Fruit fly (Drosophila melanogaster) whole organism, embryonic: ENCODE results near the gene CG43165.

ENCODE experiments used
- Atf3 ChIP-seq: fragments of 200-800 bp; sonication (Bioruptor generic); optimal IDR thresholded peaks from 3 replicates; lab custom pipeline; 2016; ENCODE audit warnings: missing biosample characterization, missing genetic modification characterization
- C15 ChIP-seq: fragments of 200-800 bp; sonication (Bioruptor generic); IDR thresholded peaks from 3 replicates; pipeline ENCODE4 v1.3.6; 2022; ENCODE audit warnings: missing biosample characterization, missing genetic modification characterization
- CG10147 ChIP-seq: fragments of 200-800 bp; sonication (Bioruptor generic); optimal IDR thresholded peaks from 2 replicates; lab custom pipeline; 2019; ENCODE audit warnings: missing biosample characterization, mild to moderate bottlenecking, missing genetic modification characterization, moderate library complexity
- CG11695 ChIP-seq: fragments of 200-800 bp; sonication (Bioruptor generic); IDR thresholded peaks from 3 replicates; pipeline ENCODE4 v1.3.6; 2022; ENCODE audit warnings: missing biosample characterization, missing genetic modification characterization
- CG12155 ChIP-seq: fragments of 200-800 bp; sonication (Bioruptor generic); optimal IDR thresholded peaks from 3 replicates; lab custom pipeline; 2016; ENCODE audit warnings: missing biosample characterization, missing genetic modification characterization
- CG12744 ChIP-seq: fragments of 200-800 bp; sonication (Bioruptor generic); optimal IDR thresholded peaks from 2 replicates; lab custom pipeline; 2016; ENCODE audit warnings: missing biosample characterization, missing genetic modification characterization
- CG16815 ChIP-seq: fragments of 200-800 bp; sonication (Bioruptor generic); optimal IDR thresholded peaks from 3 replicates; lab custom pipeline; 2017; ENCODE audit warnings: missing biosample characterization, mild to moderate bottlenecking, missing genetic modification characterization
- CG17328 ChIP-seq: fragments of 200-800 bp; sonication (Bioruptor generic); IDR thresholded peaks from 2 replicates; pipeline ENCODE4 v1.3.6; 2022; ENCODE audit warnings: missing biosample characterization, missing genetic modification characterization
- CG2875 ChIP-seq: fragments of 200-800 bp; sonication (Bioruptor generic); optimal IDR thresholded peaks from 2 replicates; lab custom pipeline; 2017; ENCODE audit warnings: missing biosample characterization, mild to moderate bottlenecking, missing genetic modification characterization, missing genetic modification reagents
- CG2889 ChIP-seq: fragments of 200-800 bp; sonication (Bioruptor generic); IDR thresholded peaks from 3 replicates; pipeline ENCODE4 v1.3.6; 2022; ENCODE audit warnings: missing biosample characterization, missing genetic modification characterization
- CG30431 ChIP-seq: fragments of 200-800 bp; sonication (Bioruptor generic); optimal IDR thresholded peaks from 2 replicates; lab custom pipeline; 2017; ENCODE audit warnings: missing biosample characterization, missing genetic modification characterization
- CG32772 ChIP-seq: fragments of 200-800 bp; sonication (Bioruptor generic); IDR thresholded peaks from 2 replicates; pipeline ENCODE4 v1.3.6; 2022; ENCODE audit warnings: missing biosample characterization, missing genetic modification characterization
- CG3281 ChIP-seq: fragments of 200-800 bp; sonication (Bioruptor generic); optimal IDR thresholded peaks from 3 replicates; lab custom pipeline; 2017; ENCODE audit warnings: missing biosample characterization, mild to moderate bottlenecking, missing genetic modification characterization
- CG33213 ChIP-seq: fragments of 200-800 bp; sonication (Bioruptor generic); optimal IDR thresholded peaks from 3 replicates; lab custom pipeline; 2016; ENCODE audit warnings: missing biosample characterization, missing genetic modification characterization
- CG34376 ChIP-seq: fragments of 200-800 bp; sonication (Bioruptor generic); optimal IDR thresholded peaks from 2 replicates; lab custom pipeline; 2018; ENCODE audit warnings: missing biosample characterization, mild to moderate bottlenecking, missing genetic modification characterization
- CG6689 ChIP-seq: fragments of 200-800 bp; sonication (Bioruptor generic); IDR thresholded peaks from 2 replicates; pipeline ENCODE4 v1.3.6; 2022; ENCODE audit warnings: missing biosample characterization, missing genetic modification characterization
- CG6813 ChIP-seq: fragments of 200-800 bp; sonication (Bioruptor generic); optimal IDR thresholded peaks from 2 replicates; lab custom pipeline; 2017; ENCODE audit warnings: missing biosample characterization, missing genetic modification characterization, mild to moderate bottlenecking, moderate library complexity, missing genetic modification reagents
- CG7271 ChIP-seq: fragments of 200-800 bp; sonication (Bioruptor generic); optimal IDR thresholded peaks from 2 replicates; lab custom pipeline; 2018; ENCODE audit warnings: missing biosample characterization, mild to moderate bottlenecking, missing genetic modification characterization, moderate library complexity
- CG7963 ChIP-seq: fragments of 200-800 bp; sonication (Bioruptor generic); IDR thresholded peaks from 3 replicates; pipeline ENCODE4 v1.3.6; 2022; ENCODE audit warnings: missing biosample characterization, missing genetic modification characterization; ENCODE audit not compliant: partially characterized antibody
- CG9876 ChIP-seq: fragments of 200-800 bp; sonication (Bioruptor generic); optimal IDR thresholded peaks from 2 replicates; lab custom pipeline; 2016; ENCODE audit warnings: missing biosample characterization, missing genetic modification characterization
- Chrac-16 ChIP-seq: fragments of 200-800 bp; sonication (Bioruptor generic); optimal IDR thresholded peaks from 3 replicates; lab custom pipeline; 2016; ENCODE audit warnings: missing biosample characterization, missing genetic modification characterization
- CrebB ChIP-seq: fragments of 200-800 bp; sonication (Bioruptor generic); optimal IDR thresholded peaks from 3 replicates; lab custom pipeline; 2018; ENCODE audit warnings: missing biosample characterization, mild to moderate bottlenecking, missing genetic modification characterization
- Dbx ChIP-seq: fragments of 200-800 bp; sonication (Bioruptor generic); IDR thresholded peaks from 3 replicates; pipeline ENCODE4 v1.3.6; 2022; ENCODE audit warnings: missing biosample characterization, missing genetic modification characterization
- Doc2 ChIP-seq: fragments of 200-800 bp; sonication (Bioruptor generic); IDR thresholded peaks from 2 replicates; pipeline ENCODE4 v1.3.6; 2022; ENCODE audit warnings: missing biosample characterization, missing genetic modification characterization
- E2f1 ChIP-seq: fragments of 200-800 bp; sonication (Bioruptor generic); IDR thresholded peaks from 2 replicates; pipeline ENCODE4 v1.3.6; 2022; ENCODE audit warnings: missing biosample characterization, missing genetic modification characterization
- Ets65A ChIP-seq: fragments of 200-800 bp; sonication (Bioruptor generic); peaks from one replicate; lab custom pipeline; 2016; ENCODE audit warnings: missing biosample characterization, missing genetic modification characterization
- Hr3 ChIP-seq: fragments of 200-800 bp; sonication (Bioruptor generic); optimal IDR thresholded peaks from 3 replicates; lab custom pipeline; 2016; ENCODE audit warnings: missing biosample characterization, missing genetic modification characterization
- Hr51 ChIP-seq, 2 experiments: fragments of 200-800 bp; sonication (Bioruptor generic); optimal IDR thresholded peaks; 2 replicates in 1 of 2; 3 replicates in 1 of 2; lab custom pipeline; 2016 to 2018; ENCODE audit warnings: missing biosample characterization in 2 of 2, missing genetic modification characterization in 2 of 2, mild to moderate bottlenecking in 1 of 2, moderate library complexity in 1 of 2
- Mad ChIP-seq: fragments of 200-800 bp; sonication (Bioruptor generic); optimal IDR thresholded peaks from 2 replicates; lab custom pipeline; 2016; ENCODE audit warnings: missing biosample characterization, missing genetic modification characterization
- Side ChIP-seq: fragments of 200-800 bp; sonication (Bioruptor generic); optimal IDR thresholded peaks from 2 replicates; lab custom pipeline; 2016; ENCODE audit warnings: missing biosample characterization, missing genetic modification characterization
- Sox102F ChIP-seq: fragments of 200-800 bp; sonication (Bioruptor generic); optimal IDR thresholded peaks from 2 replicates; lab custom pipeline; 2018; ENCODE audit warnings: missing biosample characterization, mild to moderate bottlenecking, missing genetic modification characterization, moderate library complexity
- cato ChIP-seq: fragments of 200-800 bp; sonication (Bioruptor generic); optimal IDR thresholded peaks from 2 replicates; lab custom pipeline; 2016; ENCODE audit warnings: missing biosample characterization, missing genetic modification characterization, borderline replicate concordance
- chif ChIP-seq, 2 experiments: fragments of 200-800 bp; sonication (Bioruptor generic); optimal IDR thresholded peaks; 3 replicates each; lab custom pipeline; 2016; ENCODE audit warnings: missing biosample characterization in 2 of 2, missing genetic modification characterization in 2 of 2
- disco-r ChIP-seq: fragments of 200-800 bp; sonication (Bioruptor generic); optimal IDR thresholded peaks from 2 replicates; lab custom pipeline; 2016; ENCODE audit warnings: missing biosample characterization, missing genetic modification characterization
- ems ChIP-seq: fragments of 200-800 bp; sonication (Bioruptor generic); optimal IDR thresholded peaks from 3 replicates; lab custom pipeline; 2016; ENCODE audit warnings: missing biosample characterization, missing genetic modification characterization
- esg ChIP-seq: fragments of 200-800 bp; sonication (Bioruptor generic); conservative IDR thresholded peaks from 2 replicates; pipeline ENCODE4 v1.3.6; 2022; ENCODE audit warnings: missing biosample characterization, missing genetic modification characterization
- ewg ChIP-seq: fragments of 200-800 bp; sonication (Bioruptor generic); optimal IDR thresholded peaks from 3 replicates; lab custom pipeline; 2017; ENCODE audit warnings: mild to moderate bottlenecking, missing biosample characterization, missing genetic modification reagents, missing genetic modification characterization
- eyg ChIP-seq: fragments of 200-800 bp; sonication (Bioruptor generic); optimal IDR thresholded peaks from 3 replicates; lab custom pipeline; 2016; ENCODE audit warnings: missing biosample characterization, missing genetic modification characterization
- ftz-f1 ChIP-seq: fragments of 200-800 bp; sonication (Bioruptor generic); optimal IDR thresholded peaks from 2 replicates; lab custom pipeline; 2016; ENCODE audit warnings: missing biosample characterization, missing genetic modification characterization
- gem ChIP-seq: fragments of 200-800 bp; sonication (Bioruptor generic); optimal IDR thresholded peaks from 2 replicates; lab custom pipeline; 2019; ENCODE audit warnings: missing biosample characterization, mild to moderate bottlenecking, missing genetic modification characterization, moderate library complexity
- jigr1 ChIP-seq: fragments of 200-800 bp; sonication (Bioruptor generic); IDR thresholded peaks from 3 replicates; pipeline ENCODE4 v1.3.6; 2022; ENCODE audit warnings: missing biosample characterization, missing genetic modification characterization
- pho ChIP-seq: fragments of 200-800 bp; sonication (Bioruptor generic); optimal IDR thresholded peaks from 2 replicates; lab custom pipeline; 2016; ENCODE audit warnings: missing biosample characterization, missing genetic modification characterization
- psq ChIP-seq: fragments of 200-800 bp; sonication (Bioruptor generic); optimal IDR thresholded peaks from 2 replicates; lab custom pipeline; 2017; ENCODE audit warnings: missing biosample characterization, missing genetic modification characterization
- sima ChIP-seq: fragments of 200-800 bp; sonication (Bioruptor generic); optimal IDR thresholded peaks from 2 replicates; lab custom pipeline; 2016; ENCODE audit warnings: missing biosample characterization, missing genetic modification characterization
- sug ChIP-seq: fragments of 200-800 bp; optimal IDR thresholded peaks from 2 replicates; lab custom pipeline; 2019; ENCODE audit warnings: missing biosample characterization, mild to moderate bottlenecking, missing genetic modification characterization, moderate library complexity
- tna ChIP-seq: fragments of 200-800 bp; sonication (Bioruptor generic); IDR thresholded peaks from 2 replicates; pipeline ENCODE4 v1.3.6; 2022; ENCODE audit warnings: missing biosample characterization, missing genetic modification characterization; ENCODE audit not compliant: partially characterized antibody
- toy ChIP-seq: fragments of 200-800 bp; sonication (Bioruptor generic); IDR thresholded peaks from 2 replicates; pipeline ENCODE4 v1.3.6; 2022; ENCODE audit warnings: missing biosample characterization, missing genetic modification characterization
- trem ChIP-seq: fragments of 200-800 bp; optimal IDR thresholded peaks from 3 replicates; lab custom pipeline; 2019; ENCODE audit warnings: missing biosample characterization, mild to moderate bottlenecking, missing genetic modification characterization, moderate library complexity
- unpg ChIP-seq: fragments of 200-800 bp; sonication (Bioruptor generic); optimal IDR thresholded peaks from 3 replicates; lab custom pipeline; 2018; ENCODE audit warnings: missing biosample characterization, mild to moderate bottlenecking, missing genetic modification characterization, moderate library complexity
- zen ChIP-seq: fragments of 200-800 bp; sonication (Bioruptor generic); optimal IDR thresholded peaks from 3 replicates; lab custom pipeline; 2018; ENCODE audit warnings: missing biosample characterization, mild to moderate bottlenecking, missing genetic modification characterization, moderate library complexity

CG43165 gene

dm6 chr2L:3703260-3703659 lies 8.4 kb upstream of the CG43165 start, which contains the start of gene CG2816 (continued):
- TF ChIP-seq E2f1 = 0 out of 2 replicates have a peak, but pooled peaks have one; percentile 33
- TF ChIP-seq CG7963 = no peak
- TF ChIP-seq CrebB (tag; lab: Kevin White, UChicago) = peak; percentile 70
- TF ChIP-seq jigr1 (GFP tag; lab: Robert Waterston, UW) = no peak
- peak; percentile 38 for TF ChIP-seq Side (GFP tag; lab: Kevin White, UChicago)
- peak; percentile 81 for TF ChIP-seq gem (tag; lab: Kevin White, UChicago)
- TF ChIP-seq CG16815 (GFP tag; lab: Kevin White, UChicago) = peak; percentile 56
- TF ChIP-seq Hr51 (GFP tag; optimal IDR thresholded peaks at IDR 0.05; lab: Kevin White, UChicago) = peak; percentile 60 to 68
- TF ChIP-seq disco-r (GFP tag; lab: Kevin White, UChicago) = no peak
- TF ChIP-seq CG2889 (GFP tag; lab: Robert Waterston, UW) = peak; percentile 76; the same call in 2 of the 3 replicates
- TF ChIP-seq CG6813 (GFP tag; lab: Kevin White, UChicago) = no peak
- TF ChIP-seq trem (tag; lab: Kevin White, UChicago) = no peak
- TF ChIP-seq Dbx (GFP tag; lab: Robert Waterston, UW) = peak; percentile 70
- no peak for TF ChIP-seq CG10147 (GFP tag; lab: Kevin White, UChicago)
- TF ChIP-seq CG6689 (GFP tag; lab: Robert Waterston, UW) = 0 out of 2 replicates have a peak, but pooled peaks have one; percentile 35
- TF ChIP-seq psq (GFP tag; lab: Kevin White, UChicago) = peak; percentile 18
- peak; percentile 13 for TF ChIP-seq CG34376 (GFP tag; lab: Kevin White, UChicago)
- TF ChIP-seq ftz-f1 (GFP tag; lab: Kevin White, UChicago) = peak; percentile 35
- 0 out of 3 replicates have a peak, but pooled peaks have one; percentile 18 for TF ChIP-seq C15
- peak; percentile 55 for TF ChIP-seq unpg (GFP tag; lab: Kevin White, UChicago)
- peak; percentile 67 for TF ChIP-seq esg (GFP tag; lab: Robert Waterston, UW)
- TF ChIP-seq Atf3 (GFP tag; lab: Kevin White, UChicago) = peak; percentile 26
- peak; percentile 11 for TF ChIP-seq Mad (GFP tag; lab: Kevin White, UChicago)
- peak; percentile 11 to 75 for TF ChIP-seq chif (GFP tag; optimal IDR thresholded peaks at IDR 0.05; lab: Kevin White, UChicago)
- no peak for TF ChIP-seq CG7271
- no peak for TF ChIP-seq sima (GFP tag; lab: Kevin White, UChicago)
- TF ChIP-seq tna (GFP tag; lab: Robert Waterston, UW) = no peak
- peak; percentile 45; the same call in 1 of the 2 replicates for TF ChIP-seq CG32772 (GFP tag; lab: Robert Waterston, UW)
- TF ChIP-seq cato (GFP tag; lab: Kevin White, UChicago) = no peak
- peak; percentile 59 for TF ChIP-seq sug (tag; lab: Kevin White, UChicago)
- no peak for TF ChIP-seq CG2875 (GFP tag; lab: Kevin White, UChicago)
- no peak for TF ChIP-seq eyg (GFP tag; lab: Kevin White, UChicago)
- peak; percentile 52 for TF ChIP-seq Hr3
- TF ChIP-seq CG12744 = peak; percentile 24
- TF ChIP-seq CG33213 = no peak
- peak; percentile 88 for TF ChIP-seq pho (GFP tag; lab: Kevin White, UChicago)
- no peak for TF ChIP-seq Doc2 (GFP tag; lab: Robert Waterston, UW)
- peak; percentile 68 for TF ChIP-seq ems (GFP tag; lab: Kevin White, UChicago)
- TF ChIP-seq CG30431 (GFP tag; lab: Kevin White, UChicago) = peak; percentile 6
- peak; percentile 55; the same call in 2 of the 3 replicates for TF ChIP-seq CG11695
- 0 out of 2 replicates have a peak, but pooled peaks have one; percentile 22 for TF ChIP-seq CG17328 (GFP tag; lab: Robert Waterston, UW)
- TF ChIP-seq toy (GFP tag; lab: Robert Waterston, UW) = no peak
- TF ChIP-seq zen (tag; lab: Kevin White, UChicago) = no peak
- peak; percentile 55 for TF ChIP-seq CG3281 (GFP tag; lab: Kevin White, UChicago)
- no peak for TF ChIP-seq ewg (GFP tag; lab: Kevin White, UChicago)
- TF ChIP-seq CG9876 (GFP tag; lab: Kevin White, UChicago) = peak; percentile 75
- peak; percentile 29 for TF ChIP-seq CG12155 (GFP tag; lab: Kevin White, UChicago)
- TF ChIP-seq Chrac-16 (GFP tag; lab: Kevin White, UChicago) = peak; percentile 60
- TF ChIP-seq Ets65A (GFP tag; lab: Kevin White, UChicago) = no peak
- TF ChIP-seq Sox102F (GFP tag; lab: Kevin White, UChicago) = peak; percentile 23
